Worm (Caenorhabditis elegans): Measurements from ENCODE around the gene T03G6.1.

The T03G6.1 gene

ce11 chrX:2595027-2595756, 12.8 kb upstream of the T03G6.1 start:
- TF ChIP-seq ref-1 (GFP tag; conservative IDR thresholded peaks at IDR 0.05) = no peak
- no peak for TF ChIP-seq klf-2 (GFP tag; conservative IDR thresholded peaks at IDR 0.05)
- TF ChIP-seq flt-1 (GFP tag; IDR thresholded peaks at IDR 0.05) = no peak
- TF ChIP-seq tab-1 (GFP tag; IDR thresholded peaks at IDR 0.05) = no peak
- no peak for TF ChIP-seq med-1 (GFP tag; optimal IDR thresholded peaks at IDR 0.05; ENCODE audit: insufficient read depth)
- no peak for TF ChIP-seq ztf-29 (GFP tag; IDR thresholded peaks at IDR 0.05)
- no peak for TF ChIP-seq cog-1 (tag; optimal IDR thresholded peaks at IDR 0.05)

- TF ChIP-seq med-1 (GFP tag; optimal IDR thresholded peaks at IDR 0.05; ENCODE audit: insufficient read depth) (no peak), flt-1 (GFP tag; IDR thresholded peaks at IDR 0.05) (no peak), tab-1 (GFP tag; IDR thresholded peaks at IDR 0.05) (no peak), ztf-23 (GFP tag; IDR thresholded peaks at IDR 0.05) (no peak), klf-2 (GFP tag; conservative IDR thresholded peaks at IDR 0.05) (no peak), ztf-29 (GFP tag; IDR thresholded peaks at IDR 0.05) (no peak), T22C8.4 (GFP tag; IDR thresholded peaks at IDR 0.05) (no peak), cog-1 (tag; optimal IDR thresholded peaks at IDR 0.05) (no peak), ref-1 (GFP tag; conservative IDR thresholded peaks at IDR 0.05) (no peak)
Observed at ce11 chrX:2595757-2596059, 12.3 kb upstream of the T03G6.1 start.

ce11 chrX:2596605-2597004, 11.4 kb upstream of the T03G6.1 start:
- TF ChIP-seq T22C8.4 (GFP tag; IDR thresholded peaks at IDR 0.05) = no peak
- TF ChIP-seq med-1 (GFP tag; optimal IDR thresholded peaks at IDR 0.05; ENCODE audit: insufficient read depth) = no peak
- TF ChIP-seq klf-2 (GFP tag; conservative IDR thresholded peaks at IDR 0.05) = no peak
- TF ChIP-seq ztf-29 (GFP tag; IDR thresholded peaks at IDR 0.05) = no peak
- no peak for TF ChIP-seq flt-1 (GFP tag; IDR thresholded peaks at IDR 0.05)
- TF ChIP-seq tab-1 (GFP tag; IDR thresholded peaks at IDR 0.05) = no peak
- TF ChIP-seq ztf-23 (GFP tag; IDR thresholded peaks at IDR 0.05) = no peak
- TF ChIP-seq cog-1 (tag; optimal IDR thresholded peaks at IDR 0.05) = no peak

ce11 chrX:2598833-2599279, 9.2 kb upstream of the T03G6.1 start:
- no peak for TF ChIP-seq flt-1 (GFP tag; IDR thresholded peaks at IDR 0.05)
- TF ChIP-seq T22C8.4 (GFP tag; IDR thresholded peaks at IDR 0.05) = no peak
- TF ChIP-seq tab-1 (GFP tag; IDR thresholded peaks at IDR 0.05) = 0 out of 2 replicates have a peak, but pooled peaks have one; percentile 9
- no peak for TF ChIP-seq med-1 (GFP tag; optimal IDR thresholded peaks at IDR 0.05; ENCODE audit: insufficient read depth)
- TF ChIP-seq ztf-23 (GFP tag; IDR thresholded peaks at IDR 0.05) = no peak
- TF ChIP-seq cog-1 (tag; optimal IDR thresholded peaks at IDR 0.05) = no peak
- no peak for TF ChIP-seq klf-2 (GFP tag; conservative IDR thresholded peaks at IDR 0.05)

ce11 chrX:2601025-2601705, 6.9 kb upstream of the T03G6.1 start:
- TF ChIP-seq T22C8.4 (GFP tag; IDR thresholded peaks at IDR 0.05) (no peak), klf-2 (GFP tag; conservative IDR thresholded peaks at IDR 0.05) (no peak), cog-1 (tag; optimal IDR thresholded peaks at IDR 0.05) (no peak), med-1 (GFP tag; optimal IDR thresholded peaks at IDR 0.05; ENCODE audit: insufficient read depth) (no peak), ztf-29 (GFP tag; IDR thresholded peaks at IDR 0.05) (no peak), flt-1 (GFP tag; IDR thresholded peaks at IDR 0.05) (no peak), tab-1 (GFP tag; IDR thresholded peaks at IDR 0.05) (no peak), ztf-23 (GFP tag; IDR thresholded peaks at IDR 0.05) (no peak), ref-1 (GFP tag; conservative IDR thresholded peaks at IDR 0.05) (no peak)

ce11 chrX:2604358-2605016, 3.5 kb upstream of the T03G6.1 start:
- TF ChIP-seq tab-1 (GFP tag; IDR thresholded peaks at IDR 0.05) (no peak), T22C8.4 (GFP tag; IDR thresholded peaks at IDR 0.05) (no peak), ref-1 (GFP tag; conservative IDR thresholded peaks at IDR 0.05) (no peak), ztf-23 (GFP tag; IDR thresholded peaks at IDR 0.05) (no peak), med-1 (GFP tag; optimal IDR thresholded peaks at IDR 0.05; ENCODE audit: insufficient read depth) (no peak)

ce11 chrX:2613077-2613476, 5.0 kb downstream of the T03G6.1 start:
- peak; percentile 96 for TF ChIP-seq flt-1 (GFP tag; IDR thresholded peaks at IDR 0.05)
- TF ChIP-seq ztf-23 (GFP tag; IDR thresholded peaks at IDR 0.05) = peak; percentile 91
- TF ChIP-seq tab-1 (GFP tag; IDR thresholded peaks at IDR 0.05) = peak; percentile 93
- TF ChIP-seq ref-1 (GFP tag; conservative IDR thresholded peaks at IDR 0.05) = peak; percentile 79
- peak; percentile 88 for TF ChIP-seq T22C8.4 (GFP tag; IDR thresholded peaks at IDR 0.05)
- peak; percentile 82 for TF ChIP-seq ztf-29 (GFP tag; IDR thresholded peaks at IDR 0.05)
- peak; percentile 21 for TF ChIP-seq cog-1 (tag; optimal IDR thresholded peaks at IDR 0.05)
- TF ChIP-seq klf-2 (GFP tag; conservative IDR thresholded peaks at IDR 0.05) = peak; percentile 84
- TF ChIP-seq med-1 (GFP tag; optimal IDR thresholded peaks at IDR 0.05; ENCODE audit: insufficient read depth) = peak; percentile 3

- TF ChIP-seq tab-1 (GFP tag; IDR thresholded peaks at IDR 0.05) (no peak), cog-1 (tag; optimal IDR thresholded peaks at IDR 0.05) (no peak)
Observed at ce11 chrX:2614158-2614557, 6.1 kb downstream of the T03G6.1 start.

ce11 chrX:2615626-2616025, 7.6 kb downstream of the T03G6.1 start, which contains the start of gene T03G6.3:
Gene T03G6.3, minus strand, starts transcription at chrX:2615726.
- TF ChIP-seq ref-1 (GFP tag; conservative IDR thresholded peaks at IDR 0.05) (no peak), med-1 (GFP tag; optimal IDR thresholded peaks at IDR 0.05; ENCODE audit: insufficient read depth) (no peak), flt-1 (GFP tag; IDR thresholded peaks at IDR 0.05) (no peak), T22C8.4 (GFP tag; IDR thresholded peaks at IDR 0.05) (no peak), tab-1 (GFP tag; IDR thresholded peaks at IDR 0.05) (no peak), ztf-29 (GFP tag; IDR thresholded peaks at IDR 0.05) (no peak), klf-2 (GFP tag; conservative IDR thresholded peaks at IDR 0.05) (no peak), ztf-23 (GFP tag; IDR thresholded peaks at IDR 0.05) (no peak), cog-1 (tag; optimal IDR thresholded peaks at IDR 0.05) (no peak)
